Worm (Caenorhabditis elegans) whole organism, early embryonic: Measurements from ENCODE around the gene ifo-1.

Source experiments
- B0310.2 ChIP-seq: sonication (generic microtip); optimal IDR thresholded peaks from 2 replicates; lab custom pipeline; 2016; ENCODE audit warnings: mild to moderate bottlenecking, missing genetic modification characterization, missing compliant biosample characterization
- F13C5.2 ChIP-seq: sonication (generic microtip); optimal IDR thresholded peaks from 2 replicates; lab custom pipeline; 2017; ENCODE audit warnings: mild to moderate bottlenecking, missing genetic modification characterization, inconsistent platforms, missing compliant biosample characterization
- aly-1 ChIP-seq: sonication (generic microtip); optimal IDR thresholded peaks from 2 replicates; lab custom pipeline; 2016; ENCODE audit warnings: missing genetic modification characterization, missing compliant biosample characterization
- ama-1 ChIP-seq: fragments of 150-350 bp; optimal IDR thresholded peaks from 2 replicates; lab custom pipeline; 2014
- ceh-13 ChIP-seq: fragments of 200-800 bp; sonication (Bioruptor generic); optimal IDR thresholded peaks from 2 replicates; lab custom pipeline; 2018; ENCODE audit warnings: mild to moderate bottlenecking, missing genetic modification characterization, missing compliant biosample characterization
- ceh-36 ChIP-seq: sonication (generic microtip); optimal IDR thresholded peaks from 2 replicates; lab custom pipeline; 2016; ENCODE audit warnings: missing genetic modification characterization, inconsistent platforms, missing compliant biosample characterization
- ets-7 ChIP-seq: sonication (generic microtip); optimal IDR thresholded peaks from 2 replicates; lab custom pipeline; 2016; ENCODE audit warnings: missing genotype, missing genetic modification characterization, missing compliant biosample characterization
- flt-1 ChIP-seq: fragments of 200-800 bp; sonication (Bioruptor generic); IDR thresholded peaks from 2 replicates; pipeline ENCODE4 v1.3.6; 2022; ENCODE audit warnings: missing genetic modification characterization, missing compliant biosample characterization
- hmbx-1 ChIP-seq: sonication (generic microtip); optimal IDR thresholded peaks from 2 replicates; lab custom pipeline; 2016; ENCODE audit warnings: mild to moderate bottlenecking, missing genetic modification characterization, missing compliant biosample characterization
- hmg-4 ChIP-seq: fragments of 200-800 bp; sonication (Bioruptor generic); optimal IDR thresholded peaks from 2 replicates; lab custom pipeline; 2018; ENCODE audit warnings: mild to moderate bottlenecking, missing genetic modification characterization, missing compliant biosample characterization
- hnd-1 ChIP-seq: sonication (generic microtip); optimal IDR thresholded peaks from 2 replicates; lab custom pipeline; 2016; ENCODE audit warnings: missing genetic modification characterization, missing compliant biosample characterization
- pes-1 ChIP-seq: fragments of 200-800 bp; sonication (Bioruptor generic); IDR thresholded peaks from 2 replicates; pipeline ENCODE4 v1.3.6; 2022; ENCODE audit warnings: missing genetic modification reagents, missing genetic modification characterization, missing compliant biosample characterization
- scrt-1 ChIP-seq: fragments of 200-800 bp; sonication (Bioruptor generic); IDR thresholded peaks from 2 replicates; pipeline ENCODE4 v1.3.6; 2022; ENCODE audit warnings: missing genetic modification characterization, missing compliant biosample characterization
- sea-1 ChIP-seq: fragments of 200-800 bp; sonication (Bioruptor generic); conservative IDR thresholded peaks from 2 replicates; pipeline ENCODE4 v1.3.6; 2022; ENCODE audit warnings: missing genetic modification characterization, missing compliant biosample characterization
- tbx-11 ChIP-seq: fragments of 200-800 bp; sonication (Bioruptor generic); IDR thresholded peaks from 2 replicates; pipeline ENCODE4 v1.3.6; 2022; ENCODE audit warnings: missing genetic modification characterization, missing compliant biosample characterization
- tbx-37 ChIP-seq: fragments of 200-800 bp; sonication (Bioruptor generic); conservative IDR thresholded peaks from 2 replicates; pipeline ENCODE4 v1.3.6; 2022; ENCODE audit warnings: missing genetic modification reagents, missing genetic modification characterization, missing compliant biosample characterization
- tra-4 ChIP-seq: sonication (generic microtip); optimal IDR thresholded peaks from 2 replicates; lab custom pipeline; 2017; ENCODE audit warnings: missing genetic modification characterization, missing compliant biosample characterization

Gene ifo-1

ce11 chrIV:7318900-7319299, 7.6 kb downstream of the ifo-1 start:
- no peak for TF ChIP-seq hmbx-1 (tag; lab: Kevin White, UChicago)
- TF ChIP-seq B0310.2 (tag; lab: Kevin White, UChicago), result no peak
- TF ChIP-seq hnd-1 (tag; lab: Kevin White, UChicago), result no peak
- no peak for TF ChIP-seq sea-1 (GFP tag; lab: Robert Waterston, UW)
- no peak for TF ChIP-seq ceh-13 (GFP tag; lab: Kevin White, UChicago)
- TF ChIP-seq scrt-1 (GFP tag; lab: Robert Waterston, UW), result no peak
- no peak for TF ChIP-seq F13C5.2 (tag; lab: Kevin White, UChicago)
- no peak for TF ChIP-seq aly-1 (tag; lab: Kevin White, UChicago)
- no peak for TF ChIP-seq pes-1
- TF ChIP-seq tbx-37 (GFP tag; lab: Robert Waterston, UW), result no peak
- no peak for TF ChIP-seq tra-4 (tag; lab: Kevin White, UChicago)
- TF ChIP-seq tbx-11 (GFP tag; lab: Robert Waterston, UW), result no peak
- no peak for TF ChIP-seq ama-1 (lab: Kevin White, UChicago)
- no peak for TF ChIP-seq ets-7 (tag; lab: Kevin White, UChicago)
- no peak for TF ChIP-seq flt-1 (GFP tag; lab: Robert Waterston, UW)
- TF ChIP-seq ceh-36 (tag; lab: Kevin White, UChicago), result no peak
- no peak for TF ChIP-seq hmg-4

DNA sequence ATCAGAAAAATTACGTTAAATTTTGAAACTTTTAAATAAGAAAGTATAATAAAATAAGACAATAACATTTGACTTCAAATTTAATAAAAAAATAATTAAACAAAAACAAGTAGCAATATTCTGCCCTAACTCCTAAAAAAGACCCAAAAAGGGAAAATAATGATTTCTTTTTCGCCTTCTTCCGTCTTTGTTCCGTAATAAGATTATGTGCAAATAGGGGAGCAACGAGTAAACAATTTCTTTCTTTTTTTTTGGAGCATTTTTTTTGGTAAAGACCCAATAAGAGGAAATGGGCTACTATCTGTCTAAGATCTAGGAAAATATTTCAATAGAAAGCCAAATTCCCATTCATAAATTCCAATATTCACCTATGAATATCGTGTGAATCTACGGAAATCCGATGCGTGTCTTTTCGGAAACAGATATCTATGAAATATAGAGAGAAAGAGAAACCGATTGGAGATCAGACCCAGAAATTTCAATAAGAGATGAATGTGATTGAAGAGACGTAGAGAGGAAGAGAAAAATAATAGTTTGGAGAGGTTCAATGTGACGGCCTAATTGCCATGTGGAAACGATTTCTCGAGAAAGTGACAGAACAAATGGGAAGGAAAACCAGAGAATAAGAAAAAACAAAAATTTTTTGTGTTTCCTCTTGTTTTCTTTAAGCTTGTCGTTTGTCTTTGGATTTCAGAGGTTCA, 8.5 kb downstream of the ifo-1 start:
- TF ChIP-seq ets-7 (tag; lab: Kevin White, UChicago) (no peak), B0310.2 (tag; lab: Kevin White, UChicago) (no peak)

DNA sequence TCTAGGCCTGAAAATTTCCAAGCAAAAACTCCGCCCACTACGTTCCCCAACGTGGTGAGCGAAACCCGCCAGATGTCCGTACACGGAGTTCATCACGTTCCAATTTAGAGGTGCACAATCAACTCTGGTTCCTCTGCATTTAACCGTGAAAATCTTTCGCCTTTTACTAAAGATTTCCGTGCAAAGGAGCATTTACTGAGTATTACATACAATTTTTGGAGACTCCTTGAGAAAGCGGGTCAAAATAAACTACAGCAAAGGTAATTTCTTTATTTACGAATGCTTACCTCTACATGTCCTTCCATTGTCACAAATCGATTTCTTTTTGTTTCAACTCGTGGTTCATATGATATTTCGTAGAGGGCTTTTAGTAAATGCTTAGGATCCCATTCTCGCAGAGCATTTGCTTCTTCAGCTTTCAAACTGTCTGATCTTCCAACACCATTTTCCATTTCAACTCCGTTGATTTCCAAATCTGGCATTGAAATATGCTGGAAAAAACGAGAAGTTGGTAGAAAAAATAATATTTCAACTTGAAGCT, 9.8 kb downstream of the ifo-1 start, which contains the start of gene F42C5.9:
F42C5.9 (minus strand) TSS at position 491 of the 541 bp plus-strand sequence.
- no peak for TF ChIP-seq ets-7 (tag; lab: Kevin White, UChicago)
- peak; percentile 1 for TF ChIP-seq ama-1 (lab: Kevin White, UChicago)

DNA sequence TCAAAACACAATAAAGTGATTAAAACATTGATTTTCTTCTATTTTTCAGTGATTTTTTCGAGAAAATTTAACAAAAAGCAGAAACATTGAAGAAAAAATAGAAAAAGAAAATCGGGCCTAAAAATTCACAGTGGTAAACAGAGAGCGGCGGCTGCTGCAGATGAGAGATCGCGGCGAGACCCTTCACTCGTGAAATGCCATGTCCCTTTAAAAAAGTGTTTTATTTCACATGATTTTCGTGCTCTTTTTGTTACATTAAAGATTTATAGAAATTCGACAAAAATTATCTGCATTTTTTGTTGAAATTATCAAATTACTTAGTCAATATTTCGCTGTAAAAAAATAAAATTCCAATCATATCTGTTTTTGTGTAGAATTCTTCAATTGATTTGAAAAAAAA, 12.5 kb downstream of the ifo-1 start:
- TF ChIP-seq tbx-11 (GFP tag; lab: Robert Waterston, UW) (no peak), flt-1 (GFP tag; lab: Robert Waterston, UW) (no peak), hmg-4 (no peak), ceh-36 (tag; lab: Kevin White, UChicago) (no peak), pes-1 (no peak), ama-1 (lab: Kevin White, UChicago) (no peak), tra-4 (tag; lab: Kevin White, UChicago) (no peak), sea-1 (GFP tag; lab: Robert Waterston, UW) (no peak), aly-1 (tag; lab: Kevin White, UChicago) (no peak), hnd-1 (tag; lab: Kevin White, UChicago) (no peak), ets-7 (tag; lab: Kevin White, UChicago) (no peak), F13C5.2 (tag; lab: Kevin White, UChicago) (no peak), B0310.2 (tag; lab: Kevin White, UChicago) (no peak), tbx-37 (GFP tag; lab: Robert Waterston, UW) (no peak), hmbx-1 (tag; lab: Kevin White, UChicago) (no peak)

DNA sequence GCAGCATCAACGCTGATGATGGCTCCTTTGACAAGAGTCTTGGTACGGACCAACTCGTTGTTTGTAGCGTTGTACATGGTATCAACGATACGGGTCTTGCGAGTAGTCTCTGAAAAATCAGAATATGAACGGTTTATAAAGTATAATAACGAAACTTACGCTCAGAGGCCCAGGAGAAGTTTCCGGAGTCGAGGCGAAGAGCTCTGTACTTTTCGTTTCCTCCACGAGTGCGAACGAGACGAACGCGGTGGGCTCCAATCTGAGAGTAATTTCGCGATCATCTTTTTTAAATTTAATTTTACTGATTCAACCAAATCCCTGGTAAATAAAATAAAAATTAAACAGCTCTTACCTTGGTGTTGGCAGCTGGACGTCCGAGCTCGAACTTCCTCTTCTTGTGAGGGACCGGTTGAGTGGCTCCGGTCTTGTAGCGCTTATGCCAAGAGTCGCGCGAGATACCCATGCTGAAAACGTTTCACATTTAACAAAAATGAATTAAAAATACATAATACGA, 13.0 kb downstream of the ifo-1 start, which contains the start of gene rps-8:
rps-8 (minus strand) TSS at position 464 of the 514 bp plus-strand sequence.
- no peak for TF ChIP-seq flt-1 (GFP tag; lab: Robert Waterston, UW)
- TF ChIP-seq hmbx-1 (tag; lab: Kevin White, UChicago), result no peak
- TF ChIP-seq ceh-13 (GFP tag; lab: Kevin White, UChicago), result no peak
- no peak for TF ChIP-seq hmg-4
- TF ChIP-seq F13C5.2 (tag; lab: Kevin White, UChicago), result no peak
- TF ChIP-seq ama-1 (lab: Kevin White, UChicago), result no peak
- no peak for TF ChIP-seq tbx-37 (GFP tag; lab: Robert Waterston, UW)
- no peak for TF ChIP-seq hnd-1 (tag; lab: Kevin White, UChicago)
- no peak for TF ChIP-seq sea-1 (GFP tag; lab: Robert Waterston, UW)
- no peak for TF ChIP-seq B0310.2 (tag; lab: Kevin White, UChicago)
- no peak for TF ChIP-seq tra-4 (tag; lab: Kevin White, UChicago)
- TF ChIP-seq pes-1, result no peak
- no peak for TF ChIP-seq scrt-1 (GFP tag; lab: Robert Waterston, UW)
- TF ChIP-seq aly-1 (tag; lab: Kevin White, UChicago), result no peak
- no peak for TF ChIP-seq ceh-36 (tag; lab: Kevin White, UChicago)
- TF ChIP-seq ets-7 (tag; lab: Kevin White, UChicago), result no peak
- no peak for TF ChIP-seq tbx-11 (GFP tag; lab: Robert Waterston, UW)

- TF ChIP-seq B0310.2 (tag; lab: Kevin White, UChicago) (no peak), ama-1 (lab: Kevin White, UChicago) (no peak), ceh-13 (GFP tag; lab: Kevin White, UChicago) (no peak), tbx-11 (GFP tag; lab: Robert Waterston, UW) (no peak), pes-1 (no peak), scrt-1 (GFP tag; lab: Robert Waterston, UW) (no peak), tbx-37 (GFP tag; lab: Robert Waterston, UW) (no peak), sea-1 (GFP tag; lab: Robert Waterston, UW) (no peak), hmg-4 (no peak), flt-1 (GFP tag; lab: Robert Waterston, UW) (no peak), hmbx-1 (tag; lab: Kevin White, UChicago) (no peak), hnd-1 (tag; lab: Kevin White, UChicago) (no peak), tra-4 (tag; lab: Kevin White, UChicago) (no peak)
These were observed 13.8 kb downstream of the ifo-1 start for ce11 chrIV:7312620-7313194.
